Worm (Caenorhabditis elegans) whole organism, mixed stage, embryonic: ENCODE measurements around the gene Y54G2A.32.

Experiments used
- bed-3 ChIP-seq: fragments of 200-800 bp; sonication (Bioruptor generic); optimal IDR thresholded peaks from 3 replicates; lab custom pipeline; 2018; ENCODE audit warnings: mild to moderate bottlenecking, missing genetic modification characterization, moderate library complexity, missing compliant biosample characterization
- blmp-1 ChIP-seq: fragments of 150-350 bp; optimal IDR thresholded peaks from 2 replicates; lab custom pipeline; 2014; ENCODE audit warnings: missing biosample characterization, missing genetic modification characterization
- ceh-39 ChIP-seq: fragments of 150-350 bp; optimal IDR thresholded peaks from 2 replicates; lab custom pipeline; 2014; ENCODE audit warnings: missing biosample characterization, missing genetic modification characterization
- ceh-43 ChIP-seq: fragments of 200-800 bp; sonication (Bioruptor generic); optimal IDR thresholded peaks from 2 replicates; lab custom pipeline; 2018; ENCODE audit warnings: mild to moderate bottlenecking, missing genetic modification characterization, moderate library complexity, missing compliant biosample characterization
- ceh-83 ChIP-seq: fragments of 200-800 bp; sonication (Bioruptor generic); optimal IDR thresholded peaks from 2 replicates; lab custom pipeline; 2018; ENCODE audit warnings: mild to moderate bottlenecking, missing genetic modification characterization, missing compliant biosample characterization
- ces-1 ChIP-seq: fragments of 150-350 bp; optimal IDR thresholded peaks from 2 replicates; lab custom pipeline; 2014; ENCODE audit warnings: missing biosample characterization, missing genetic modification reagents, missing genetic modification characterization
- cnd-1 ChIP-seq: fragments of 200-800 bp; sonication (Bioruptor generic); optimal IDR thresholded peaks from 2 replicates; lab custom pipeline; 2018; ENCODE audit warnings: mild to moderate bottlenecking, missing genetic modification characterization, missing compliant biosample characterization
- drap-1 ChIP-seq: fragments of 200-800 bp; sonication (Bioruptor generic); optimal IDR thresholded peaks from 3 replicates; lab custom pipeline; 2018; ENCODE audit warnings: mild to moderate bottlenecking, missing genetic modification characterization, missing compliant biosample characterization
- elt-1 ChIP-seq: sonication (generic microtip); optimal IDR thresholded peaks from 2 replicates; lab custom pipeline; 2017; ENCODE audit warnings: missing genetic modification characterization, mild to moderate bottlenecking, missing compliant biosample characterization, antibody characterized with exemption, moderate library complexity, borderline replicate concordance; ENCODE audit not compliant: insufficient read depth
- flh-1 ChIP-seq: fragments of 200-800 bp; sonication (Bioruptor generic); optimal IDR thresholded peaks from 2 replicates; lab custom pipeline; 2018; ENCODE audit warnings: mild to moderate bottlenecking, missing genetic modification characterization, moderate library complexity, missing compliant biosample characterization
- ham-2 ChIP-seq: fragments of 200-800 bp; sonication (Bioruptor generic); optimal IDR thresholded peaks from 2 replicates; lab custom pipeline; 2018; ENCODE audit warnings: mild to moderate bottlenecking, missing genetic modification characterization, missing compliant biosample characterization
- hlh-1 ChIP-seq: fragments of 150-350 bp; optimal IDR thresholded peaks from 2 replicates; lab custom pipeline; 2014; ENCODE audit warnings: missing biosample characterization, missing genetic modification reagents, missing genetic modification characterization
- lin-32 ChIP-seq: fragments of 200-800 bp; sonication (Bioruptor generic); optimal IDR thresholded peaks from 2 replicates; lab custom pipeline; 2018; ENCODE audit warnings: mild to moderate bottlenecking, missing genetic modification characterization, missing compliant biosample characterization
- lsy-2 ChIP-seq: fragments of 150-350 bp; optimal IDR thresholded peaks from 2 replicates; lab custom pipeline; 2014; ENCODE audit warnings: missing biosample characterization, missing genetic modification characterization
- mab-5 ChIP-seq: fragments of 150-350 bp; optimal IDR thresholded peaks from 2 replicates; lab custom pipeline; 2014; ENCODE audit warnings: missing biosample characterization, missing genetic modification characterization
- mep-1 ChIP-seq: fragments of 150-350 bp; optimal IDR thresholded peaks from 2 replicates; lab custom pipeline; 2017; ENCODE audit warnings: missing biosample characterization, missing genetic modification reagents, missing genetic modification characterization, inconsistent platforms
- mls-2 ChIP-seq: sonication (generic microtip); optimal IDR thresholded peaks from 2 replicates; lab custom pipeline; 2016; ENCODE audit warnings: mild to moderate bottlenecking, missing genetic modification characterization, moderate library complexity, missing compliant biosample characterization
- nhr-12 ChIP-seq: fragments of 150-350 bp; optimal IDR thresholded peaks from 2 replicates; lab custom pipeline; 2014; ENCODE audit warnings: missing biosample characterization, missing genetic modification characterization
- nhr-2 ChIP-seq: fragments of 150-350 bp; optimal IDR thresholded peaks from 2 replicates; lab custom pipeline; 2014; ENCODE audit warnings: missing biosample characterization, missing genetic modification characterization
- nhr-237 ChIP-seq: fragments of 150-350 bp; optimal IDR thresholded peaks from 2 replicates; lab custom pipeline; 2014; ENCODE audit warnings: missing biosample characterization, missing genetic modification characterization
- nhr-76 ChIP-seq: sonication (generic microtip); optimal IDR thresholded peaks from 2 replicates; lab custom pipeline; 2017; ENCODE audit warnings: missing biosample characterization, missing genetic modification characterization
- pha-4 ChIP-seq: fragments of 150-350 bp; optimal IDR thresholded peaks from 2 replicates; lab custom pipeline; 2018; ENCODE audit warnings: missing biosample characterization, missing genetic modification reagents, missing genetic modification characterization
- sem-2 ChIP-seq: fragments of 200-800 bp; sonication (Bioruptor generic); optimal IDR thresholded peaks from 2 replicates; lab custom pipeline; 2018; ENCODE audit warnings: mild to moderate bottlenecking, missing genetic modification characterization, missing compliant biosample characterization
- snpc-4 ChIP-seq: fragments of 150-350 bp; optimal IDR thresholded peaks from 2 replicates; lab custom pipeline; 2014; ENCODE audit warnings: missing biosample characterization, missing genetic modification characterization
- sptf-1 ChIP-seq: sonication (generic microtip); optimal IDR thresholded peaks from 2 replicates; lab custom pipeline; 2017; ENCODE audit warnings: mild to moderate bottlenecking, missing genetic modification characterization, moderate library complexity, missing compliant biosample characterization
- tbx-8 ChIP-seq: fragments of 200-800 bp; sonication (Bioruptor generic); optimal IDR thresholded peaks from 2 replicates; lab custom pipeline; 2018; ENCODE audit warnings: mild to moderate bottlenecking, missing genetic modification characterization, moderate library complexity, missing compliant biosample characterization
- unc-120 ChIP-seq: sonication (generic microtip); optimal IDR thresholded peaks from 2 replicates; lab custom pipeline; 2017; ENCODE audit warnings: missing genetic modification characterization, missing compliant biosample characterization; ENCODE audit not compliant: poor library complexity, severe bottlenecking
- unc-39 ChIP-seq: fragments of 150-350 bp; optimal IDR thresholded peaks from 2 replicates; lab custom pipeline; 2014; ENCODE audit warnings: missing biosample characterization, missing genetic modification characterization
- unc-62 ChIP-seq: fragments of 150-350 bp; optimal IDR thresholded peaks from 2 replicates; lab custom pipeline; 2014; ENCODE audit warnings: missing biosample characterization, missing genetic modification reagents, missing genetic modification characterization
- zip-8 ChIP-seq: fragments of 150-350 bp; optimal IDR thresholded peaks from 2 replicates; lab custom pipeline; 2014; ENCODE audit warnings: missing biosample characterization, missing genetic modification characterization
- ztf-11 ChIP-seq: fragments of 150-350 bp; optimal IDR thresholded peaks from 2 replicates; lab custom pipeline; 2014; ENCODE audit warnings: missing biosample characterization, missing genetic modification characterization

The Y54G2A.32 gene

DNA sequence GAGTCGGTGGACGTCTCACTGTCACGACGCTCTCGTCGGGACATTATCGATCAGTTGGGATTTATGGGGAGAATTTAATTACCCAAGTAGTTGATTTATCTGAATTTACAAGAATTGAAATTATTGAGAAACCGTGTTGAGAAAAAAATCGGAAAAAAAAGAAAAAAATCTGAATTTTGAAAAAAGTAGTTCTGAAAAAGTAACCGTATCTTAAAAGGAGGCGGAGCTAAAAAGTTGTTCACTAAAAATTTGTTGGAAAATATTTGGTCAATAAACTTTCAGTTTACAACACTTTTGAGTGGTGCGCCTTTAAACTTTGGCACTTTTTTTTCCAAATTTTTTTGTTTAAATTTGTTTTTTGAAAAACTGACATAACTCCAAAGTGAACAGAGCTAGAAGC lies 32.1 kb upstream of the Y54G2A.32 start, which contains the start of gene Y54G2A.11:
TSS of gene Y54G2A.11 (minus strand) at position 101 of the 400 bp plus-strand sequence.
- TF ChIP-seq blmp-1 (tag; lab: Kevin White, UChicago) (no peak), ces-1 (no peak), mls-2 (tag; lab: Kevin White, UChicago) (no peak), unc-62 (GFP tag; lab: Kevin White, UChicago) (no peak), sptf-1 (tag; lab: Kevin White, UChicago) (no peak), tbx-8 (no peak), mep-1 (tag; lab: Kevin White, UChicago) (no peak), ceh-43 (no peak), snpc-4 (tag; lab: Kevin White, UChicago) (no peak), zip-8 (tag; lab: Kevin White, UChicago) (no peak), ceh-39 (tag; lab: Kevin White, UChicago) (no peak), bed-3 (no peak), drap-1 (no peak), lin-32 (GFP tag; lab: Kevin White, UChicago) (no peak), elt-1 (no peak)

DNA sequence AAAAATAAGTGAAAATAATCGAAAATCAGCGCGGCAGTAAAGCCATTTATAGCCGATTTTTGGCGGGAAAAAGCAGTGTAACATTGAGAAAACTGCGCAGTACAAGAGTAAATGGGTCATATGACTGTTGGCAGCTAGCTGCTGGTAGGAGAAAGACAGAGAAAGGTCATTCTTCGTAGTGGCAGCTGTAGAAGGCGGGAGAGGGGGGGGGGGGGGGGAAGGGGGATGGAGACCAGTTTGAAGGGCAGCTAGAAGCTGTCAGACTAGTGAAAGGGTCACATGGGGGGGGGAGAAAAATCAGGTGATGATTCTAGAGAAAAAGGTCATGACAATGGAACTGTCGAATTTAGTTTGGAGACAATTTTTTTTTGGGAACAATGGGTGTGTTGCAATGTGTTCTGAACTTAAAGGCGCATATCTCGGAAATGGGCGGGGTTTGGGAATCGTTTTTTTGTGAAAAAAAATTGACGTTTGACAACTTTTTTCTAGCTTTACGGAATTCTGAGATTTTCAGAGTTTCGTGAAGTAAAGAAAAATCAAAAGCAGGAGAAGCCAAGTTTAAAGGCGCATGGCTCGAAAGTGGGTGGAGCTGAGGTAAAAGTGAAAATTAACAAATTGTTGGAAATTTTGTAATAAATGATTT lies 31.4 kb upstream of the Y54G2A.32 start:
- TF ChIP-seq ceh-39 (tag; lab: Kevin White, UChicago) = no peak
- TF ChIP-seq ztf-11 (tag; lab: Kevin White, UChicago) = no peak
- no peak for TF ChIP-seq mls-2 (tag; lab: Kevin White, UChicago)
- no peak for TF ChIP-seq lsy-2
- no peak for TF ChIP-seq ces-1
- TF ChIP-seq elt-1 = no peak
- no peak for TF ChIP-seq ceh-43
- no peak for TF ChIP-seq unc-120 (tag; lab: Kevin White, UChicago)
- TF ChIP-seq nhr-237 (tag; lab: Kevin White, UChicago) = no peak
- TF ChIP-seq nhr-12 = no peak
- TF ChIP-seq ham-2 (GFP tag; lab: Kevin White, UChicago) = peak; percentile 25
- no peak for TF ChIP-seq sem-2
- TF ChIP-seq bed-3 = no peak
- TF ChIP-seq sptf-1 (tag; lab: Kevin White, UChicago) = peak; percentile 19
- TF ChIP-seq flh-1 = no peak

DNA sequence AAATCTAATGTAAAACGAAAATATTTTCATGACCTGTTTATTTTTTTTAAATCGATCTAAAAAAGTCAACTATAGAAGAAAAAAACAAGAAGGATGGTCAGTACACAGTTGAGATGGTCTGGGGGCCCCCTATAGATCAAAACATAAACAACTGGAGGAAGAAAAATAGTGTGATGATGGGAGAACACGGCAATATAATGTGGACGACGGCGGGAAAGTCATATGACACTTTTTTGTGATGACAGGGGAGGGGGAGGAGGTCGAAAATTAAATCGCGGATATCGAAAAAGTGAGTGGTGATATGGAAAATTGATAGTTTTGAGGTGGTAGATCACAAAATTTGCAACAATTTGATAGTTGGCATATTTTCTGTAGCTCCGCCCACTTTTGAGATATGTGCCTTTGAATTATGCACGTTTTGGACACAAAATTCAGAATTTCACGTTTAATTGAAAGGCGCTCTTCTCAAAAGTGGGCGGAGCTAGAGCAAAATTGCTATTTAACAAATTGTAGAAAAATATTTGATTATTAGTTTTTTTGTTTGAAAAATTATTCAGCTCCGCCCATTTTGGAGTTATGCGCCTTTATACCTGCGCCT lies 30.3 kb upstream of the Y54G2A.32 start:
- TF ChIP-seq blmp-1 (tag; lab: Kevin White, UChicago) = no peak
- no peak for TF ChIP-seq ces-1
- no peak for TF ChIP-seq lsy-2
- no peak for TF ChIP-seq nhr-2
- no peak for TF ChIP-seq mab-5
- TF ChIP-seq tbx-8 = no peak
- no peak for TF ChIP-seq lin-32 (GFP tag; lab: Kevin White, UChicago)
- TF ChIP-seq sem-2 = no peak
- no peak for TF ChIP-seq ham-2 (GFP tag; lab: Kevin White, UChicago)
- TF ChIP-seq unc-39 (tag; lab: Kevin White, UChicago) = no peak
- TF ChIP-seq mls-2 (tag; lab: Kevin White, UChicago) = no peak
- no peak for TF ChIP-seq bed-3

DNA sequence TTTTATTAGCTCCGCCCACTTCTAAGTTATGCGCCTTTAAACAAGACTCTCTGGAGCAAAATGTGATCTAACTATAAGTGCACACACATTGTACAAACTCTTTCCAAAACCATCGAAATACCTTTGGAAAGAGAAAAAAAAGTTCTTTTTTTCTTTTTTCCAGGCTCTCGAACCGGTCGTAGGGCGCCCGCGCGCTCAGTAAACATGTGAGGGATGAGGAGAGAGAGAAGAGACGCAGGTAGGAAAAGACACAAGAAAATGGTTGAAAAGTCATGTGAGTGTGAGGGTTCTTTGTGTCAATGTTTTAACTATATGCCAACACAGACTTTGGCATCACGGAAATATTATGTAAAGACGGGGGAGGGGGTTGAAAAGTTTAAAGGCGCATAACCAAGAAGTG lies 29.3 kb upstream of the Y54G2A.32 start:
- TF ChIP-seq nhr-237 (tag; lab: Kevin White, UChicago) (peak; percentile 69), pha-4 (tag; lab: Kevin White, UChicago) (peak; percentile 24), mep-1 (tag; lab: Kevin White, UChicago) (no peak), unc-39 (tag; lab: Kevin White, UChicago) (no peak), nhr-76 (tag; lab: Kevin White, UChicago) (no peak), hlh-1 (tag; lab: Kevin White, UChicago) (no peak)

DNA sequence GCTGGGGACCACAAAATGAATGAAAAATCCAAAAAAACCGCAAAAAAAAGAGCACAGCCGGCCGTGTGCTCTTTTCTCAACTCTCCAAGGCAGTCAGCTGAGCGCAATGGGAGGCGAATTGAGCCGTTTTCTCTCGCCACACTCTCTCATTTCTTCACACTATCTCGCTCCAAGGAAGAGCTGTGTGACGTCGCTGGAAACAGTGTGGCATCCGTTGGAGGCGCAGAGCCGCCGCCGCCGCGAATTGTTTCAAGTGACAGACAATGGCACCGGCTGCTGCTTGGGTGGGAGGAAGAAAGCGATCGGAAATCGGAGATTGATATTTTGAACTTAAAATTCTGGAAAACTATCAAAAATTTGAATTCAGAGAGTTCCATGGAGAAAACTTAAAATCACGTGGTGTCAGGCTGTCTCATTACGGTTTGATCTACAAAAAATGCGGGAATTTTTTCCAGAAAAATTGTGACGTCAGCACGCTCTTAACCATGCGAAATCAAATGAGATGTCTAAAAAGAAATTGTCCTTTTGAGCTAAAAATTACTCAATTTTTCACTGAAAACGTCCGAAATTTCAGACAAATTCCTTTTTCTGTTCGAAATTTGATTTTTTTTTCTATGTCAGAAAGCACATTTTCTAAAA lies 27.6 kb upstream of the Y54G2A.32 start:
- TF ChIP-seq nhr-237 (tag; lab: Kevin White, UChicago) (no peak), hlh-1 (tag; lab: Kevin White, UChicago) (peak; percentile 42), snpc-4 (tag; lab: Kevin White, UChicago) (no peak), cnd-1 (tag; lab: Kevin White, UChicago) (no peak), drap-1 (no peak), ceh-39 (tag; lab: Kevin White, UChicago) (no peak), sptf-1 (tag; lab: Kevin White, UChicago) (peak; percentile 11), ceh-83 (GFP tag; lab: Kevin White, UChicago) (no peak), zip-8 (tag; lab: Kevin White, UChicago) (no peak), unc-39 (tag; lab: Kevin White, UChicago) (no peak), nhr-76 (tag; lab: Kevin White, UChicago) (no peak), ztf-11 (tag; lab: Kevin White, UChicago) (no peak), elt-1 (no peak), unc-120 (tag; lab: Kevin White, UChicago) (peak; percentile 51), nhr-2 (no peak)
- TF ChIP-seq, all 35 proteins: peak for 3
